Worm (Caenorhabditis elegans) whole organism, late embryonic: ENCODE measurements around the gene T09F3.5.

Source experiments
- ceh-2 ChIP-seq: sonication (generic microtip); optimal IDR thresholded peaks from 2 replicates; lab custom pipeline; 2016; ENCODE audit warnings: missing genotype, missing genetic modification characterization, missing compliant biosample characterization
- ceh-24 ChIP-seq: sonication (generic microtip); optimal IDR thresholded peaks from 2 replicates; lab custom pipeline; 2016; ENCODE audit warnings: mild to moderate bottlenecking, missing genetic modification characterization, missing compliant biosample characterization
- ceh-30 ChIP-seq: fragments of 150-350 bp; optimal IDR thresholded peaks from 2 replicates; lab custom pipeline; 2014; ENCODE audit warnings: missing biosample characterization, missing genetic modification characterization
- ets-4 ChIP-seq: sonication (generic microtip); optimal IDR thresholded peaks from 2 replicates; lab custom pipeline; 2016; ENCODE audit warnings: missing genetic modification characterization, missing compliant biosample characterization
- fkh-10 ChIP-seq: fragments of 150-350 bp; optimal IDR thresholded peaks from 2 replicates; lab custom pipeline; 2014; ENCODE audit warnings: missing biosample characterization, missing genetic modification reagents, missing genetic modification characterization
- hlh-15 ChIP-seq: sonication (generic microtip); optimal IDR thresholded peaks from 2 replicates; lab custom pipeline; 2016; ENCODE audit warnings: missing genetic modification characterization, missing compliant biosample characterization
- pag-3 ChIP-seq: sonication (generic microtip); optimal IDR thresholded peaks from 2 replicates; lab custom pipeline; 2016; ENCODE audit warnings: missing compliant biosample characterization, missing genetic modification characterization, borderline replicate concordance
- pat-9 ChIP-seq: fragments of 200-800 bp; sonication (Bioruptor generic); optimal IDR thresholded peaks from 2 replicates; lab custom pipeline; 2018; ENCODE audit warnings: mild to moderate bottlenecking, missing genetic modification characterization, moderate library complexity, missing compliant biosample characterization
- pha-4 ChIP-seq: fragments of 150-350 bp; optimal IDR thresholded peaks from 2 replicates; lab custom pipeline; 2018; ENCODE audit warnings: missing biosample characterization, missing genetic modification reagents, missing genetic modification characterization

DNA sequence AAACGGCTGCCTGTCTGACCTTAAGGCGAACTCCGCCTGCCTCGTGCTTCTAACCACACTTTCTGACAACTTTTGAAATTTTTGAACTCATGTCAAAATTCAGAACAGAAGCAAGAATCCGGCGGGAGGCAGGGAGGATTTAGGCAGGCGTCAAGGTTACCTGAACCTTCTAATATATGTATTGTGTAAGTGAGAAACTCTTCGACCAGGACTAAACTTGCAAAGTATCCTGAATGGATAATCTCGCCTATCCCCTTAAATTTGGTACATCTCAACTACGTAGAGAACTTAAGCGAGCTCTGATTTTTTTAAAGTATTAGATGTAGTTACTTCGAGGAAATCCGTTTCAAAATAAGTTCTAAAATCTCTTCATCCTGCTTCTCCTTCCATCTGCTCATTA is 14.3 kb downstream of the T09F3.5 start, which contains the start of gene E04D5.5:
- TF ChIP-seq ets-4 (tag; lab: Kevin White, UChicago): no peak
- TF ChIP-seq fkh-10 (GFP tag; lab: Kevin White, UChicago): no peak
- TF ChIP-seq ceh-30 (tag; lab: Kevin White, UChicago): no peak
- no peak for TF ChIP-seq pat-9 (tag; lab: Kevin White, UChicago)
- TF ChIP-seq hlh-15 (tag; lab: Kevin White, UChicago): no peak
- TF ChIP-seq ceh-24 (tag; lab: Kevin White, UChicago): no peak
- no peak for TF ChIP-seq ceh-2 (tag; lab: Kevin White, UChicago)
- no peak for TF ChIP-seq pag-3
- no peak for TF ChIP-seq pha-4 (tag; lab: Kevin White, UChicago)
